Worm (Caenorhabditis elegans) whole organism, L3 larva: ENCODE results near the gene col-9.

Experiments
- ZK546.5 ChIP-seq: sonication (generic microtip); optimal IDR thresholded peaks from 2 replicates; lab custom pipeline; 2017; ENCODE audit warnings: missing biosample characterization, missing genetic modification characterization
- aly-2 ChIP-seq: fragments of 150-350 bp; optimal IDR thresholded peaks from 2 replicates; lab custom pipeline; 2014; ENCODE audit warnings: missing biosample characterization, missing genetic modification characterization
- ceh-16 ChIP-seq: sonication (generic microtip); optimal IDR thresholded peaks from 2 replicates; lab custom pipeline; 2017; ENCODE audit warnings: missing biosample characterization, missing genetic modification characterization
- ceh-9 ChIP-seq: sonication (generic microtip); optimal IDR thresholded peaks from 2 replicates; lab custom pipeline; 2018; ENCODE audit warnings: missing biosample characterization, missing genetic modification characterization
- egl-27 ChIP-seq: sonication (generic microtip); optimal IDR thresholded peaks from 4 replicates; lab custom pipeline; 2017; ENCODE audit warnings: missing biosample characterization, missing genetic modification reagents, missing genetic modification characterization
- egl-5 ChIP-seq: fragments of 150-350 bp; optimal IDR thresholded peaks from 2 replicates; lab custom pipeline; 2017; ENCODE audit warnings: missing biosample characterization, missing genetic modification reagents, missing genetic modification characterization, inconsistent platforms
- elt-2 ChIP-seq: sonication (generic microtip); optimal IDR thresholded peaks from 2 replicates; lab custom pipeline; 2016; ENCODE audit warnings: missing genetic modification reagents, mild to moderate bottlenecking, missing genetic modification characterization, missing compliant biosample characterization
- elt-3 ChIP-seq, 3 experiments: fragments of 150-350 bp in 1 of 3; sonication (generic microtip) in 2 of 3; optimal IDR thresholded peaks; 2 replicates in 2 of 3; 4 replicates in 1 of 3; lab custom pipeline; 2014 to 2017; ENCODE audit warnings: missing biosample characterization in 3 of 3, missing genetic modification characterization in 3 of 3
- eor-1 ChIP-seq, 2 experiments: fragments of 150-350 bp; optimal IDR thresholded peaks; 2 replicates each; lab custom pipeline; 2014 to 2018; ENCODE audit warnings: missing biosample characterization in 2 of 2, missing genetic modification characterization in 2 of 2
- fkh-10 ChIP-seq: sonication (generic microtip); optimal IDR thresholded peaks from 2 replicates; lab custom pipeline; 2017; ENCODE audit warnings: missing biosample characterization, missing genetic modification reagents, missing genetic modification characterization
- fkh-2 ChIP-seq: fragments of 150-350 bp; optimal IDR thresholded peaks from 2 replicates; lab custom pipeline; 2014; ENCODE audit warnings: missing biosample characterization, missing genetic modification reagents, missing genetic modification characterization
- fos-1 ChIP-seq: fragments of 150-350 bp; optimal IDR thresholded peaks from 2 replicates; lab custom pipeline; 2014; ENCODE audit warnings: missing biosample characterization, missing genetic modification characterization
- hmg-11 ChIP-seq: sonication (generic microtip); optimal IDR thresholded peaks from 2 replicates; lab custom pipeline; 2016; ENCODE audit warnings: missing genetic modification characterization, missing compliant biosample characterization
- jun-1 ChIP-seq: fragments of 150-350 bp; optimal IDR thresholded peaks from 2 replicates; lab custom pipeline; 2014; ENCODE audit warnings: missing biosample characterization, missing genetic modification reagents, missing genetic modification characterization
- lin-15B ChIP-seq: fragments of 150-350 bp; optimal IDR thresholded peaks from 2 replicates; lab custom pipeline; 2014; ENCODE audit warnings: missing biosample characterization, missing genetic modification characterization
- lsy-12 ChIP-seq: sonication (generic microtip); optimal IDR thresholded peaks from 2 replicates; lab custom pipeline; 2016; ENCODE audit warnings: mild to moderate bottlenecking, missing genetic modification characterization, missing compliant biosample characterization
- mml-1 ChIP-seq: fragments of 150-350 bp; sonication (generic microtip); optimal IDR thresholded peaks from 3 replicates; lab custom pipeline; 2014; ENCODE audit warnings: missing biosample characterization, missing genetic modification characterization
- nhr-12 ChIP-seq: fragments of 150-350 bp; optimal IDR thresholded peaks from 2 replicates; lab custom pipeline; 2014; ENCODE audit warnings: missing biosample characterization, missing genetic modification characterization
- nhr-23 ChIP-seq: fragments of 150-350 bp; optimal IDR thresholded peaks from 2 replicates; lab custom pipeline; 2014; ENCODE audit warnings: missing biosample characterization, missing genetic modification reagents, missing genetic modification characterization
- nhr-28 ChIP-seq: fragments of 150-350 bp; optimal IDR thresholded peaks from 2 replicates; lab custom pipeline; 2014; ENCODE audit warnings: missing biosample characterization, missing genetic modification characterization
- nhr-43 ChIP-seq: sonication (generic microtip); optimal IDR thresholded peaks from 2 replicates; lab custom pipeline; 2016; ENCODE audit warnings: mild to moderate bottlenecking, missing genetic modification characterization, missing compliant biosample characterization; ENCODE audit not compliant: poor library complexity, severe bottlenecking
- nhr-76 ChIP-seq: fragments of 150-350 bp; sonication (generic microtip); optimal IDR thresholded peaks from 5 replicates; lab custom pipeline; 2014; ENCODE audit warnings: missing biosample characterization, missing genetic modification characterization
- nhr-77 ChIP-seq: fragments of 150-350 bp; optimal IDR thresholded peaks from 2 replicates; lab custom pipeline; 2014; ENCODE audit warnings: missing biosample characterization, missing genetic modification characterization
- pha-4 ChIP-seq: fragments of 150-350 bp; optimal IDR thresholded peaks from 2 replicates; lab custom pipeline; 2014; ENCODE audit warnings: missing biosample characterization, missing genetic modification reagents, missing genetic modification characterization
- sea-2 ChIP-seq: fragments of 150-350 bp; sonication (generic microtip); optimal IDR thresholded peaks from 4 replicates; lab custom pipeline; 2014; ENCODE audit warnings: missing biosample characterization, missing genetic modification reagents, missing genetic modification characterization
- skn-1 ChIP-seq: fragments of 150-350 bp; optimal IDR thresholded peaks from 2 replicates; lab custom pipeline; 2014; ENCODE audit warnings: missing biosample characterization, missing genetic modification characterization
- snpc-4 ChIP-seq: fragments of 150-350 bp; optimal IDR thresholded peaks from 2 replicates; lab custom pipeline; 2014; ENCODE audit warnings: missing biosample characterization, missing genetic modification characterization
- unc-39 ChIP-seq: sonication (generic microtip); optimal IDR thresholded peaks from 4 replicates; lab custom pipeline; 2017; ENCODE audit warnings: missing biosample characterization, missing genetic modification characterization
- unc-62 ChIP-seq: fragments of 150-350 bp; sonication (generic microtip); optimal IDR thresholded peaks from 4 replicates; lab custom pipeline; 2014; ENCODE audit warnings: missing biosample characterization, missing genetic modification reagents, missing genetic modification characterization
- zag-1 ChIP-seq: fragments of 150-350 bp; optimal IDR thresholded peaks from 2 replicates; lab custom pipeline; 2014; ENCODE audit warnings: missing biosample characterization, missing genetic modification characterization
- ztf-4 ChIP-seq: fragments of 150-350 bp; optimal IDR thresholded peaks from 2 replicates; lab custom pipeline; 2014; ENCODE audit warnings: missing biosample characterization, missing genetic modification characterization

Gene col-9

ce11 chrX:13615181-13615580 lies 25.3 kb downstream of the col-9 start:
- TF ChIP-seq zag-1 (tag; lab: Kevin White, UChicago) (no peak), aly-2 (no peak), nhr-28 (tag; lab: Kevin White, UChicago) (no peak), pha-4 (tag; lab: Kevin White, UChicago) (no peak), sea-2 (GFP tag; lab: Kevin White, UChicago) (no peak), nhr-23 (no peak), fkh-2 (tag; lab: Kevin White, UChicago) (no peak), elt-3 (tag; optimal IDR thresholded peaks at IDR 0.05; lab: Kevin White, UChicago) (no peak)

DNA sequence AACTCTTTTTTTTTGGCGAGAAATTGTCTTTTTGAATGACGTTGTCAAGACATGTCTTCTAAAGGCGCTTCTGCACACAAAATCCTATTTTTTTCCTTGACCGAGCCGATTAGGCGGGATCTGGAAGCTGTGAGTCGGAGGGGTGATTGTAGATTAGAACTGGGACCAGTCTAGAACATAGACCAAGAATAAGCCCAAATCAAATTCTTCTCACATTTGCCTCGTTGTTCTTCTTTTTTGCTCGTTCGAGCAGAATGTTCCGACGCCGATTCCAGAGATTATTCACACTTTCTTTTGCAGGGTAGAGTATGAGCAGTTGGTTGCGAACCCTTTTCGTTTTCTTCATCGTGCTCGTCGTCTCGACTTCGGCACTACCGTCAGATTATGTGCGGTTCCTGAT lies 28.7 kb downstream of the col-9 start, which contains the start of gene nlp-53:
Gene nlp-53, plus strand, starts transcription at position 301 of the 400 bp plus-strand sequence.
- TF ChIP-seq aly-2 (no peak), nhr-43 (tag; lab: Kevin White, UChicago) (no peak), zag-1 (tag; lab: Kevin White, UChicago) (no peak), nhr-12 (no peak), fkh-2 (tag; lab: Kevin White, UChicago) (no peak), lsy-12 (tag; lab: Kevin White, UChicago) (no peak), ztf-4 (tag; lab: Kevin White, UChicago) (no peak), unc-39 (tag; lab: Kevin White, UChicago) (no peak), skn-1 (no peak), elt-2 (tag; lab: Kevin White, UChicago) (no peak), jun-1 (tag; lab: Kevin White, UChicago) (no peak), egl-5 (tag; lab: Kevin White, UChicago) (no peak), unc-62 (GFP tag; lab: Kevin White, UChicago) (no peak)
- TF ChIP-seq, all 47 proteins: peak for 0

DNA sequence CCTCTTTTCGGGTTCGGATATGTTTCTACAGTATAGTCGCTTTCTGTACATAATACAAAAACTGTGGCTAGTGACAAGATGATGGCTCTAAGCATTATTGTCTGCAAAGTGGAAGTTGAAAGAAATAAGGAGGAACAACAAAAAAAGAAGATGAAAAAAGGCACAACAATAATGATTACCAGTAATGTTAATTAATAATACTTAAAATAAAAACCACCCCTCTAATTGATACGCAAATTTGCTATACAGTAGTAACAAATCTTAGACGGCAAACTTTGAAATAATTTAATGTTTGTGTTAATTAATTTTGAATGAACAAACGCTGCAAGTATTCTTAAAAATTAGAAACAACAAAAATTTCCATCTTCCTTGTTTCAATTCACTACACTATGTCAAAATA lies 31.8 kb downstream of the col-9 start, which contains the start of gene Y12A6A.1:
Gene Y12A6A.1, minus strand, starts transcription at position 101 of the 400 bp plus-strand sequence.
- no peak for TF ChIP-seq zag-1 (tag; lab: Kevin White, UChicago)
- no peak for TF ChIP-seq hmg-11 (tag; lab: Kevin White, UChicago)
- TF ChIP-seq ZK546.5 (tag; lab: Kevin White, UChicago), result no peak
- no peak for TF ChIP-seq nhr-23
- TF ChIP-seq lsy-12 (tag; lab: Kevin White, UChicago), result no peak
- no peak for TF ChIP-seq ceh-16 (tag; lab: Kevin White, UChicago)
- TF ChIP-seq skn-1, result no peak
- no peak for TF ChIP-seq egl-27 (tag; lab: Kevin White, UChicago)
- TF ChIP-seq elt-2 (tag; lab: Kevin White, UChicago), result no peak
- no peak for TF ChIP-seq nhr-76 (tag; lab: Kevin White, UChicago)
- TF ChIP-seq egl-5 (tag; lab: Kevin White, UChicago), result no peak
- no peak for TF ChIP-seq eor-1 (tag; optimal IDR thresholded peaks at IDR 0.05; lab: Kevin White, UChicago)
- no peak for TF ChIP-seq pha-4 (tag; lab: Kevin White, UChicago)
- TF ChIP-seq nhr-28 (tag; lab: Kevin White, UChicago), result no peak
- TF ChIP-seq lin-15B (tag; lab: Kevin White, UChicago), result no peak
- TF ChIP-seq nhr-43 (tag; lab: Kevin White, UChicago), result no peak
- TF ChIP-seq fos-1 (tag; lab: Kevin White, UChicago), result no peak
- TF ChIP-seq ceh-9 (tag; lab: Kevin White, UChicago), result no peak
- TF ChIP-seq nhr-77 (tag; lab: Kevin White, UChicago), result no peak

DNA sequence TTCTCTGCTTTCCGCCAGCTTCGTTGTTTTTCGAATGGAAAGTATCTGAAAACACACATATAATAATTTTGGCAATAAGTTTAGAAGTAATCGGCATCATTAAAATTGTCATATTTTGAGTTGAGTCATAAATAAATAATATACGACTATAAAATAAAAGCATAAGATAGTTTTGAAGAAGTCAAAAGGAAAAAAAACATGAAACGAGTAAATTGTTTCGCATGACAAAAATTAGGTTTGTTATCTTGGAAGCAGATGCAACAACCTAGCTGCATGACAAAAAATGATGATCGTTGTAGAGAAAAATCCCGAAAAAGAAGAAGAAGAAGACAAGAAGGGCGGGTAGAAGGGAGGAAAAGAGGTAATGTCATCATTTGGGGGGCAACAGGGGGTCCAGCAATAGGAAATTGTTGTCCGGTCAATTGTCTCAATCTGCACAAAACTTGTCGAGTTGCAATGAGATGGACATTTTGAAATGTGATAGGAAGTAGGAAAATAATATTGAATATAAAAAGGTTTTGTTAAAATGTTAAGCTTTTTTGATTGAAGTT lies 41.4 kb downstream of the col-9 start, which contains the start of gene nlg-1:
Gene nlg-1, minus strand, starts transcription at position 51 of the 551 bp plus-strand sequence.
- TF ChIP-seq zag-1 (tag; lab: Kevin White, UChicago) (no peak), fkh-10 (GFP tag; lab: Kevin White, UChicago) (peak; percentile 59)

ce11 chrX:13632245-13632644 lies 42.4 kb downstream of the col-9 start:
- TF ChIP-seq hmg-11 (tag; lab: Kevin White, UChicago) (no peak), egl-5 (tag; lab: Kevin White, UChicago) (peak; percentile 49)

- TF ChIP-seq mml-1 (tag; lab: Kevin White, UChicago) (no peak), snpc-4 (peak; percentile 48)
These were observed 43.2 kb downstream of the col-9 start for ce11 chrX:13633032-13633431.
